Fruit fly (Drosophila melanogaster) whole organism: ENCODE measurements around the gene CG34136.

ENCODE experiments used
- CG8478 ChIP-seq: fragments of >200 bp; optimal IDR thresholded peaks from 2 replicates; lab custom pipeline; 2018; ENCODE audit warnings: inconsistent platforms
- Dll ChIP-seq: fragments of >200 bp; optimal IDR thresholded peaks from 2 replicates; lab custom pipeline; 2017
- EcR ChIP-seq, 2 experiments: fragments of >200 bp; optimal IDR thresholded peaks; 2 replicates each; lab custom pipeline; 2017; ENCODE audit warnings: missing biosample characterization in 2 of 2, missing genetic modification characterization in 2 of 2, missing genetic modification reagents in 2 of 2
- pan ChIP-seq: fragments of >200 bp; optimal IDR thresholded peaks from 2 replicates; lab custom pipeline; 2017
- psq ChIP-seq: fragments of >200 bp; optimal IDR thresholded peaks from 2 replicates; lab custom pipeline; 2017
- usp ChIP-seq: fragments of >200 bp; optimal IDR thresholded peaks from 2 replicates; lab custom pipeline; 2017; ENCODE audit warnings: missing biosample characterization, missing genetic modification characterization, mixed read lengths

CG34136 gene

DNA sequence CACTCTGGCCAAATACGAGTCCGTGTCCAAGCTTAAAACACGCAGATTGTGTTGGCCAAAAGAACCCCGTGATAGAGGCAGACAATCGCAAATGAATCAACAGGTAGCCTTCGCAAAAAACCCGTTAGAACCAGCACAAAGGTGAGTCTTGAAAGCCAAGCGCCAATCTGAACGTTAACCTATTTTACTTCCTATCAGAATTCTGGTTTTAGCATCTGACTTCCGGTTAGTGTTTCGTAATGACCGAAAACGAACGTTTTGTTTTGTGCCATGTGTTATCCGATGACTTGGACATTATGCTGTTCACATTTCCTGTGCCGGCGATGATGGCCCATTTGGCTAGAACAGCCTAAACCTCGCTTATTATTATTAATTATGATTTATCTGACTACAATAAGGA is 24.3 kb upstream of the CG34136 start:
- TF ChIP-seq pan (lab: Kevin White, UChicago): no peak
- no peak for TF ChIP-seq Dll (lab: Kevin White, UChicago)
- TF ChIP-seq CG8478: no peak
- TF ChIP-seq psq (lab: Kevin White, UChicago): no peak
- no peak for TF ChIP-seq EcR (GFP tag; optimal IDR thresholded peaks at IDR 0.05; lab: Kevin White, UChicago)
- TF ChIP-seq usp: no peak

- TF ChIP-seq pan (lab: Kevin White, UChicago) (no peak), Dll (lab: Kevin White, UChicago) (no peak), usp (no peak), CG8478 (no peak), EcR (GFP tag; optimal IDR thresholded peaks at IDR 0.05; lab: Kevin White, UChicago) (no peak), psq (lab: Kevin White, UChicago) (no peak)
These were observed 23.4 kb upstream of the CG34136 start for dm6 chr2L:21073300-21073699.

DNA sequence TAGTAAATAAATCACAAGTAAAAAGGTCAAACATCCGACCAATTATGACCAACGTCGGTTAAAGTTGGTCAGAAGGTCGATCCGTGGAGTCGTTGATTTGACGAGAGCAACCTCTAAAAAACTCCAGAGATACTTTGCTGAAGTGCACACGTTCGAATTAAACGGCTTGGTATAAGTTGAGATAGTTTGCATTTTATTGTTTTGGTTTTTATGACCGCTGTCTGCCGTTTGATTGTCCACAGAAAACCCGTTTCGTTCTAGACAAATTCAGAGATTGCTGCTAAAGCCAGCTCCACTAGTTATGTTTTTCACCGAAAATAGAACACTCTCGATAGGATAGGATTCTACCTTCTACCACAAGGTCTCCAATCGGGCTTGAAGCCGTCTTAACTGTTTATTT is 22.9 kb upstream of the CG34136 start:
- TF ChIP-seq psq (lab: Kevin White, UChicago) (no peak), CG8478 (no peak), Dll (lab: Kevin White, UChicago) (no peak), EcR (GFP tag; optimal IDR thresholded peaks at IDR 0.05; lab: Kevin White, UChicago) (no peak), usp (no peak), pan (lab: Kevin White, UChicago) (no peak)

DNA sequence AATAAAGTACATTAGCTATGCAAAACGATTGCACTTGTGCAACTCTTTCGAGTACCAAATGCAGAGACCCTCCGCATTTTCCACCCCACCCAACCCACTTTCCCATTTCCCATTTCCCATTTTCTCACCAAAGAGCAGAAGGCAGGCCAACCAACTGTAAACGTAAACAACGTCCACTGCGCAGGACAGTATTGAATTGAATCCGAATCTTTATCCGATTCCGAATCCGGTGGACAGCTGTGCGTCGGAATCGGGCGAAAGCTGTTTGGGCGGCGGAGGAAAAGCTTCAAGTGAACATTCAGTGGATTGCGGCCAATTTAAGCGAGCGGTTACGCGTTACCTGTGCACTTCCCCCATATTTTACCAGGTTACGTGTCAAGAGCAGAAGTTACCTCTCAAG is 21.6 kb upstream of the CG34136 start, which contains the start of gene tadr:
Gene tadr, plus strand, starts transcription at position 301 of the 400 bp plus-strand sequence.
- TF ChIP-seq psq (lab: Kevin White, UChicago) (no peak), Dll (lab: Kevin White, UChicago) (no peak), CG8478 (no peak), pan (lab: Kevin White, UChicago) (no peak), EcR (GFP tag; optimal IDR thresholded peaks at IDR 0.05; lab: Kevin White, UChicago) (no peak), usp (no peak)

DNA sequence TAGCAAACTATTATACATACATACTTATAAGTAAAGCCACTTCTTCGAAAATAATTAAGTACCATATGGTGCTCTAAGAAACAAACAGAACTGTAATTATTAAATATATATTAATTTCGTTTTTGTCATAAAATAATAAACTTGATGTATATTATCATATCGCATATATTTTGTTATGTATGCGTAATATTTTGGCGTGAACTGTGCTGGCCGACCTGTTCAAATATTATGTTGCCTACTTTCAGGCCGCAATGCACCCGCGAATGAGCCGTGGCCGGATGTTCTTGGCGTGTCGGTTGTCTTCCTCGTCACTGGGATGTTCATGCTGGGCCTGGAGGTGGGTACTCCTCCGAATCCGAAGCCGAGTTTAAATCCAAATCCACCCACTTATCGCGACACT is 18.9 kb upstream of the CG34136 start:
- TF ChIP-seq usp (no peak), Dll (lab: Kevin White, UChicago) (no peak), EcR (GFP tag; optimal IDR thresholded peaks at IDR 0.05; lab: Kevin White, UChicago) (no peak), CG8478 (no peak), pan (lab: Kevin White, UChicago) (no peak), psq (lab: Kevin White, UChicago) (no peak)

- TF ChIP-seq usp: no peak
- no peak for TF ChIP-seq pan (lab: Kevin White, UChicago)
- TF ChIP-seq Dll (lab: Kevin White, UChicago): no peak
- TF ChIP-seq CG8478: no peak
- no peak for TF ChIP-seq EcR (GFP tag; optimal IDR thresholded peaks at IDR 0.05; lab: Kevin White, UChicago)
These were observed 14.1 kb upstream of the CG34136 start, which contains the start of gene CG33511 for dm6 chr2L:21082444-21083201. Gene CG33511, minus strand, starts transcription at chr2L:21082494.

DNA sequence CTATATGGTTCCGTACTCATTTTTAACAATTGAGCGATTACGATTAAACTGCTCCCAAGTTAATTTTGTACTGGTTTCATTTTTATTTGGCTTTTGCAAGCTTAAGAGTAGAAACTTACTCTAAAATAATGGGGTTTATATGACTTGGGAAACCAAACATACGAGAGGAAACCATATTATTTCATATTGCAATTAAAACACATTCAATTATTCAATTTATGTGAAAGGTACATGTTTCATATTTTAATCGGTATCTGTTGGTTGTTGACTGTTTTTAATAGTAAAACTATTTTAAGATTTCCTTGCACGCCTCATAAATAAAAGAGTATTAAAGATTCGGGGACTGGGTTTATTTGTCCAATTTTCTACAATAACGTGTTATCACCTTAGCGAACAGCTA is 12.5 kb upstream of the CG34136 start, which contains the start of gene CG33510:
Gene CG33510, minus strand, starts transcription at position 59 of the 400 bp plus-strand sequence.
- TF ChIP-seq CG8478 (no peak), pan (lab: Kevin White, UChicago) (no peak), usp (no peak), EcR (GFP tag; optimal IDR thresholded peaks at IDR 0.05; lab: Kevin White, UChicago) (no peak), psq (lab: Kevin White, UChicago) (no peak), Dll (lab: Kevin White, UChicago) (no peak)

dm6 chr2L:21086406-21086805 is 10.3 kb upstream of the CG34136 start, which contains the start of gene CG33509:
Gene CG33509, minus strand, starts transcription at chr2L:21086506.
- TF ChIP-seq psq (lab: Kevin White, UChicago): no peak
- no peak for TF ChIP-seq usp
- TF ChIP-seq Dll (lab: Kevin White, UChicago): no peak
- no peak for TF ChIP-seq pan (lab: Kevin White, UChicago)
- TF ChIP-seq EcR (GFP tag; optimal IDR thresholded peaks at IDR 0.05; lab: Kevin White, UChicago): no peak
- no peak for TF ChIP-seq CG8478

dm6 chr2L:21088651-21089050 is 8.1 kb upstream of the CG34136 start, which contains the start of gene ppk13:
Gene ppk13, minus strand, starts transcription at chr2L:21088751.
- TF ChIP-seq CG8478 (no peak), psq (lab: Kevin White, UChicago) (no peak), usp (no peak), pan (lab: Kevin White, UChicago) (no peak), EcR (GFP tag; optimal IDR thresholded peaks at IDR 0.05; lab: Kevin White, UChicago) (no peak), Dll (lab: Kevin White, UChicago) (no peak)

dm6 chr2L:21089075-21089474 is 7.6 kb upstream of the CG34136 start, which contains the start of gene CG9259:
Gene CG9259, plus strand, starts transcription at chr2L:21089375.
- TF ChIP-seq psq (lab: Kevin White, UChicago) (no peak), EcR (GFP tag; optimal IDR thresholded peaks at IDR 0.05; lab: Kevin White, UChicago) (no peak), pan (lab: Kevin White, UChicago) (no peak), CG8478 (no peak), usp (no peak), Dll (lab: Kevin White, UChicago) (no peak)

DNA sequence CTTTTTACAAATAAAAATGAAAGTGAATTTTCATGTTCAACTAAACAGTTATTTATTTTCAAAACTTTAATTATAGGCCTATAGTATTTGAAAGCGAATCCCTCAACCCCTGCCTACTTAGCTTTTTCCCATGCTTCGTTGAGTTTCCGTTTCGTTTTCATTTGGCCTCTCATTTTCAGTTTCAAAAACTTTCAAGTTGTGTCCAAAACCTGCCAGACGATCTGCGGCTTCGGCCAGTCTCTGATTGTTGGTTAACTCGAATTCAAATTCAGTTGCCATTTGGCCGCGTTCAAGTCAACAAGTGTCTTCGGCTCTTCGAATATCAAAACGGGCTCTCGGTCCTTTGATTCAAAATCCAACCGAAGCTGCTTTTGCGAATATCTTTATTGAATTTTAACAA is 5.8 kb upstream of the CG34136 start, which contains the start of gene CG14397:
Gene CG14397, plus strand, starts transcription at position 270 of the 400 bp plus-strand sequence.
- TF ChIP-seq pan (lab: Kevin White, UChicago): no peak
- no peak for TF ChIP-seq CG8478
- no peak for TF ChIP-seq EcR (GFP tag; optimal IDR thresholded peaks at IDR 0.05; lab: Kevin White, UChicago)
- TF ChIP-seq Dll (lab: Kevin White, UChicago): no peak
- no peak for TF ChIP-seq usp
- no peak for TF ChIP-seq psq (lab: Kevin White, UChicago)

DNA sequence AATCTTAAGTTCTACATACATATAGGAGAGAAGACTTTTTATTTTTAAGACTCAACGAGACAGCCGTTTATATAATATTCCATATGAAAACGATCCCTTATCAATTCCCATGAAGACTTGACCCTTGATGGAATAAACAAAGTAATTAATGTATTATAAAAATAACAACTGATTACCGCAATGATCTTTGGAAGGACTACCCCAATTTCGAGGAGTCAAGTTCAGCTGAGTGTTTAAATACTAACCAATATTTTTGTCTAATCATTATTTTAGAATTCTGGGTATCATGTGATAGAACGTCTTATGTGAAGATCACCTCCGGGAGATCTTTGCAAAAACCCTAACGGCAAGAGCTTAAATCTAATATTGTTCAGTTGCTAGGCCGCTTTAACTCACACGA is 1.1 kb downstream of the CG34136 start:
- no peak for TF ChIP-seq pan (lab: Kevin White, UChicago)
- no peak for TF ChIP-seq EcR (GFP tag; optimal IDR thresholded peaks at IDR 0.05; lab: Kevin White, UChicago)
- TF ChIP-seq usp: no peak
- no peak for TF ChIP-seq CG8478
- no peak for TF ChIP-seq psq (lab: Kevin White, UChicago)
- TF ChIP-seq Dll (lab: Kevin White, UChicago): no peak
